Worm (Caenorhabditis elegans) whole organism, L3 larva: ENCODE results near the gene srw-77.

ENCODE experiments used
- R02D3.7 ChIP-seq: fragments of 150-350 bp; optimal IDR thresholded peaks from 2 replicates; lab custom pipeline; 2014; ENCODE audit warnings: missing biosample characterization, missing genetic modification characterization
- ZK546.5 ChIP-seq: sonication (generic microtip); optimal IDR thresholded peaks from 2 replicates; lab custom pipeline; 2017; ENCODE audit warnings: missing biosample characterization, missing genetic modification characterization
- aly-2 ChIP-seq: fragments of 150-350 bp; optimal IDR thresholded peaks from 2 replicates; lab custom pipeline; 2014; ENCODE audit warnings: missing biosample characterization, missing genetic modification characterization
- ama-1 ChIP-seq: fragments of 150-350 bp; optimal IDR thresholded peaks from 2 replicates; lab custom pipeline; 2018
- ceh-28 ChIP-seq: fragments of 150-350 bp; optimal IDR thresholded peaks from 2 replicates; lab custom pipeline; 2014; ENCODE audit warnings: missing biosample characterization, missing genetic modification reagents, missing genetic modification characterization
- ceh-82 ChIP-seq: fragments of 150-350 bp; optimal IDR thresholded peaks from 2 replicates; lab custom pipeline; 2014; ENCODE audit warnings: missing biosample characterization, missing genetic modification characterization
- egl-27 ChIP-seq: sonication (generic microtip); optimal IDR thresholded peaks from 4 replicates; lab custom pipeline; 2017; ENCODE audit warnings: missing biosample characterization, missing genetic modification reagents, missing genetic modification characterization
- egl-5 ChIP-seq: fragments of 150-350 bp; optimal IDR thresholded peaks from 2 replicates; lab custom pipeline; 2017; ENCODE audit warnings: missing biosample characterization, missing genetic modification reagents, missing genetic modification characterization, inconsistent platforms
- elt-1 ChIP-seq: fragments of 150-350 bp; optimal IDR thresholded peaks from 2 replicates; lab custom pipeline; 2014; ENCODE audit warnings: missing biosample characterization, missing genetic modification characterization
- elt-2 ChIP-seq: sonication (generic microtip); optimal IDR thresholded peaks from 2 replicates; lab custom pipeline; 2016; ENCODE audit warnings: missing genetic modification reagents, mild to moderate bottlenecking, missing genetic modification characterization, missing compliant biosample characterization
- eor-1 ChIP-seq, 2 experiments: fragments of 150-350 bp; optimal IDR thresholded peaks; 2 replicates each; lab custom pipeline; 2014 to 2018; ENCODE audit warnings: missing biosample characterization in 2 of 2, missing genetic modification characterization in 2 of 2
- fkh-10 ChIP-seq: sonication (generic microtip); optimal IDR thresholded peaks from 2 replicates; lab custom pipeline; 2017; ENCODE audit warnings: missing biosample characterization, missing genetic modification reagents, missing genetic modification characterization
- fkh-2 ChIP-seq: fragments of 150-350 bp; optimal IDR thresholded peaks from 2 replicates; lab custom pipeline; 2014; ENCODE audit warnings: missing biosample characterization, missing genetic modification reagents, missing genetic modification characterization
- fos-1 ChIP-seq: fragments of 150-350 bp; optimal IDR thresholded peaks from 2 replicates; lab custom pipeline; 2014; ENCODE audit warnings: missing biosample characterization, missing genetic modification characterization
- hmg-11 ChIP-seq: sonication (generic microtip); optimal IDR thresholded peaks from 2 replicates; lab custom pipeline; 2016; ENCODE audit warnings: missing genetic modification characterization, missing compliant biosample characterization
- lin-15B ChIP-seq: fragments of 150-350 bp; optimal IDR thresholded peaks from 2 replicates; lab custom pipeline; 2014; ENCODE audit warnings: missing biosample characterization, missing genetic modification characterization
- lin-39 ChIP-seq: fragments of 150-350 bp; optimal IDR thresholded peaks from 2 replicates; lab custom pipeline; 2018; ENCODE audit warnings: missing biosample characterization, missing genetic modification reagents, missing genetic modification characterization
- lsy-12 ChIP-seq: sonication (generic microtip); optimal IDR thresholded peaks from 2 replicates; lab custom pipeline; 2016; ENCODE audit warnings: mild to moderate bottlenecking, missing genetic modification characterization, missing compliant biosample characterization
- mdl-1 ChIP-seq: fragments of 150-350 bp; optimal IDR thresholded peaks from 2 replicates; lab custom pipeline; 2014; ENCODE audit warnings: missing biosample characterization, missing genetic modification characterization
- mml-1 ChIP-seq: fragments of 150-350 bp; sonication (generic microtip); optimal IDR thresholded peaks from 3 replicates; lab custom pipeline; 2014; ENCODE audit warnings: missing biosample characterization, missing genetic modification characterization
- nfya-1 ChIP-seq: sonication (generic microtip); optimal IDR thresholded peaks from 2 replicates; lab custom pipeline; 2017; ENCODE audit warnings: missing genetic modification characterization, mild to moderate bottlenecking, missing compliant biosample characterization, antibody characterized with exemption, moderate library complexity; ENCODE audit not compliant: insufficient read depth
- nhr-12 ChIP-seq: fragments of 150-350 bp; optimal IDR thresholded peaks from 2 replicates; lab custom pipeline; 2014; ENCODE audit warnings: missing biosample characterization, missing genetic modification characterization
- nhr-23 ChIP-seq: fragments of 150-350 bp; optimal IDR thresholded peaks from 2 replicates; lab custom pipeline; 2014; ENCODE audit warnings: missing biosample characterization, missing genetic modification reagents, missing genetic modification characterization
- nhr-237 ChIP-seq: fragments of 150-350 bp; optimal IDR thresholded peaks from 2 replicates; lab custom pipeline; 2014; ENCODE audit warnings: missing biosample characterization, missing genetic modification characterization
- nhr-25 ChIP-seq: sonication (generic microtip); optimal IDR thresholded peaks from 2 replicates; lab custom pipeline; 2017; ENCODE audit warnings: missing biosample characterization, missing genetic modification characterization
- nhr-28 ChIP-seq: fragments of 150-350 bp; optimal IDR thresholded peaks from 2 replicates; lab custom pipeline; 2014; ENCODE audit warnings: missing biosample characterization, missing genetic modification characterization
- nhr-43 ChIP-seq: sonication (generic microtip); optimal IDR thresholded peaks from 2 replicates; lab custom pipeline; 2016; ENCODE audit warnings: mild to moderate bottlenecking, missing genetic modification characterization, missing compliant biosample characterization; ENCODE audit not compliant: poor library complexity, severe bottlenecking
- nhr-67 ChIP-seq: fragments of 150-350 bp; optimal IDR thresholded peaks from 2 replicates; lab custom pipeline; 2014; ENCODE audit warnings: missing biosample characterization, missing genetic modification characterization
- pha-4 ChIP-seq: fragments of 150-350 bp; optimal IDR thresholded peaks from 2 replicates; lab custom pipeline; 2014; ENCODE audit warnings: missing biosample characterization, missing genetic modification reagents, missing genetic modification characterization
- pqm-1 ChIP-seq: fragments of 150-350 bp; optimal IDR thresholded peaks from 2 replicates; lab custom pipeline; 2017; ENCODE audit warnings: missing biosample characterization, missing genetic modification characterization, inconsistent platforms
- sea-2 ChIP-seq: fragments of 150-350 bp; sonication (generic microtip); optimal IDR thresholded peaks from 4 replicates; lab custom pipeline; 2014; ENCODE audit warnings: missing biosample characterization, missing genetic modification reagents, missing genetic modification characterization
- skn-1 ChIP-seq: fragments of 150-350 bp; optimal IDR thresholded peaks from 2 replicates; lab custom pipeline; 2014; ENCODE audit warnings: missing biosample characterization, missing genetic modification characterization
- snpc-4 ChIP-seq: fragments of 150-350 bp; optimal IDR thresholded peaks from 2 replicates; lab custom pipeline; 2014; ENCODE audit warnings: missing biosample characterization, missing genetic modification characterization
- tbx-2 ChIP-seq: sonication (generic microtip); optimal IDR thresholded peaks from 2 replicates; lab custom pipeline; 2016; ENCODE audit warnings: mild to moderate bottlenecking, missing genetic modification characterization, missing compliant biosample characterization
- unc-39 ChIP-seq: sonication (generic microtip); optimal IDR thresholded peaks from 4 replicates; lab custom pipeline; 2017; ENCODE audit warnings: missing biosample characterization, missing genetic modification characterization
- zag-1 ChIP-seq: fragments of 150-350 bp; optimal IDR thresholded peaks from 2 replicates; lab custom pipeline; 2014; ENCODE audit warnings: missing biosample characterization, missing genetic modification characterization

srw-77 gene

DNA sequence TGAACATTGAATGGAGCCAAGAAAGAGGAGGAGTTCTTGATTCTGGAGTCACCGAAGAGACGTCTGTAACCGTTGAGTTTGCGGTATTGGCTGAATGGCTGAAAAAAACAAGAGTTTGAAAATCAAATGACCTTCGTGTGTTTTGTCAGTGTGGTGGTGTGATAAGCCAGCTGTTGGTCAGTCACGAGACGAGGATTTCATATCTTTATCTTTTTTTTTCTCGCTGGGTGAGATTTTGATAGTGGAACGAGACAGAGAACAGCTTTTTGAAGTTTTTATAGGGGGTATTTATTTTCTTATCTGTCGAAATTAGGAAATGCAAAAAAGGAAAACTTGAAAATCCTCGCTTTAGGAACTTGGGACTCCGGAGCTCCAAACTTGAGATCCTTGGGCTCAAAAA is 48.9 kb downstream of the srw-77 start:
- TF ChIP-seq nhr-43 (tag; lab: Kevin White, UChicago) (peak; percentile 53), ama-1 (lab: Kevin White, UChicago) (peak; percentile 42), ceh-28 (tag; lab: Kevin White, UChicago) (peak; percentile 7), nfya-1 (tag; lab: Kevin White, UChicago) (peak; percentile 5), pha-4 (tag; lab: Kevin White, UChicago) (no peak), elt-1 (tag; lab: Kevin White, UChicago) (no peak)

DNA sequence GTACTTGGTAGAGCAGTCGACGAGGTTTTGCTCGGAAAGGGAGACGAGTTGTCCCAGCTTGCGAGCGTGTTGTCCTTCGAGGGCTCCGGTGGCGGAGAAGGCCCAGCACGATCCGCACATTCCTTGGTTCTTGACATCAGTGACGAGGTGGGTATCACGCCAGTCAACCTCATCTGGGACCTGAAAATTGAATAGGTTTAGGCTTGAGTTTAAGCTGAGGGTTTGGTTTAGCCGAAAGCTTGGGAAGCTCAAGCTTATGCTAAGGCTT is 49.7 kb downstream of the srw-77 start:
- TF ChIP-seq nhr-237 (tag; lab: Kevin White, UChicago) (no peak), pqm-1 (no peak), ceh-28 (tag; lab: Kevin White, UChicago) (no peak), eor-1 (tag; optimal IDR thresholded peaks at IDR 0.05; lab: Kevin White, UChicago) (no peak), nhr-67 (tag; lab: Kevin White, UChicago) (no peak), nhr-43 (tag; lab: Kevin White, UChicago) (no peak), fkh-2 (no peak), R02D3.7 (no peak), nhr-12 (no peak), unc-39 (tag; lab: Kevin White, UChicago) (no peak), snpc-4 (tag; lab: Kevin White, UChicago) (no peak), skn-1 (tag; lab: Kevin White, UChicago) (no peak), fkh-10 (GFP tag; lab: Kevin White, UChicago) (no peak), lin-39 (no peak), sea-2 (GFP tag; lab: Kevin White, UChicago) (no peak), aly-2 (tag; lab: Kevin White, UChicago) (no peak), egl-5 (no peak), egl-27 (no peak), mml-1 (no peak), ceh-82 (tag; lab: Kevin White, UChicago) (no peak)

DNA sequence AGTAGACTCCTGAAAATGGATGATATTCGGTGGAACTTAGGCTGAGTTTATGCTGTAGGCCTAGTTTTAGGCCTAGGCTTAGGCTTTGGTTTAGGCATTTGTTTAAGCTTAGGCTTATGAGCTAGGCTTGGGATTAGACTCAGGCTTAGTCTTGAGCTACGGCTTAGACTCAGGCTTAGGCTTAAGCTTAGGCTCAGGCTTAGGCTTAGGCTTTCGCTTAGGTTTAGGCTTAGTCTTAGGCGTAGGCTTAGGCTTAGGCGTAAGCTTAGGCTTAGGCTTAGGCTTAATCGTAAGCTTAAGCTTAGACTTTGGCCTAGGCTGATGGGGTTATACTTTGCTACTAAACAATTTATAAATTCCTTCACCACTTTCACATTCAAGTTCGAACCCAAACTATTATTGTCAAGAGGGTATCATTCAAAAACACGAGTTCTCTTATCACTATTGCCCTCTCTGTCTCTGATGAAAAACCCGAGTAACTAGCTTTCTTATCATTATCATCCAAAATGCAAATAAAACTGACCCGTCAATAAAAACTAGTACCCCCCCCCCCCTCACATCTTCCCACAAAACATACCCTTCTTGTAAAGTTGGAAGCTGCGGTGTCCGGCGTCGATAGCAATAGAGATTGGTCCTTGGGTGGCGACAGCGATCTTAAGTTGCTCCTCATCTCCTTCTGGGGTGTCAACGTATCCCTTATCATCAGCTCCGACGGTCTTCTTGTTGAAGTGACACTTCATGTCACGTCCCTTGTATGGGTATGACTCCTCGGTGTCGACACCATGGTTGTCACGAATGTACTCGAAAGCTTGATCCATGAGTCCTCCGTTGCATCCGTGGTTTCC is 50.3 kb downstream of the srw-77 start:
- TF ChIP-seq ama-1 (lab: Kevin White, UChicago) (peak; percentile 55), elt-1 (tag; lab: Kevin White, UChicago) (no peak), ZK546.5 (tag; lab: Kevin White, UChicago) (no peak), ceh-28 (tag; lab: Kevin White, UChicago) (no peak), sea-2 (GFP tag; lab: Kevin White, UChicago) (no peak), ceh-82 (tag; lab: Kevin White, UChicago) (no peak), pqm-1 (peak; percentile 44), mdl-1 (tag; lab: Kevin White, UChicago) (no peak), zag-1 (tag; lab: Kevin White, UChicago) (no peak), lin-15B (tag; lab: Kevin White, UChicago) (no peak), mml-1 (no peak), aly-2 (tag; lab: Kevin White, UChicago) (no peak), nhr-43 (tag; lab: Kevin White, UChicago) (peak; percentile 56), nhr-67 (tag; lab: Kevin White, UChicago) (no peak), lin-39 (no peak), unc-39 (tag; lab: Kevin White, UChicago) (no peak), tbx-2 (tag; lab: Kevin White, UChicago) (no peak), snpc-4 (tag; lab: Kevin White, UChicago) (no peak), hmg-11 (no peak), nhr-25 (tag; lab: Kevin White, UChicago) (no peak), egl-27 (no peak), fos-1 (no peak), elt-2 (tag; lab: Kevin White, UChicago) (peak; percentile 82), nhr-23 (tag; lab: Kevin White, UChicago) (no peak), lsy-12 (tag; lab: Kevin White, UChicago) (no peak), R02D3.7 (no peak), nfya-1 (tag; lab: Kevin White, UChicago) (no peak), nhr-28 (tag; lab: Kevin White, UChicago) (no peak), pha-4 (tag; lab: Kevin White, UChicago) (peak; percentile 30), nhr-237 (tag; lab: Kevin White, UChicago) (no peak)
- TF ChIP-seq, all 47 proteins: peak for 5
